Fruit fly (Drosophila melanogaster) whole organism, embryonic: Measurements from ENCODE around the gene Mco1.

Experiments used
- Ada2b ChIP-seq: fragments of 200-800 bp; sonication (Bioruptor generic); IDR thresholded peaks from 2 replicates; pipeline ENCODE4 v1.3.6; 2022; ENCODE audit warnings: missing biosample characterization, missing genetic modification characterization
- BEAF-32 ChIP-seq: fragments of 200-800 bp; sonication (Bioruptor generic); optimal IDR thresholded peaks from 3 replicates; lab custom pipeline; 2017; ENCODE audit warnings: missing biosample characterization, missing genetic modification characterization, mild to moderate bottlenecking, moderate library complexity, missing genetic modification reagents
- C15 ChIP-seq: fragments of 200-800 bp; sonication (Bioruptor generic); IDR thresholded peaks from 3 replicates; pipeline ENCODE4 v1.3.6; 2022; ENCODE audit warnings: missing biosample characterization, missing genetic modification characterization
- CG11247 ChIP-seq: fragments of 200-800 bp; sonication (Bioruptor generic); IDR thresholded peaks from 2 replicates; pipeline ENCODE4 v1.3.6; 2022; ENCODE audit warnings: missing biosample characterization, missing genetic modification characterization
- CG11456 ChIP-seq: fragments of 200-800 bp; sonication (Bioruptor generic); IDR thresholded peaks from 3 replicates; pipeline ENCODE4 v1.3.6; 2022; ENCODE audit warnings: missing biosample characterization, missing genetic modification characterization
- CG11696 ChIP-seq: fragments of 200-800 bp; sonication (Bioruptor generic); IDR thresholded peaks from 2 replicates; pipeline ENCODE4 v1.3.6; 2022; ENCODE audit warnings: missing biosample characterization, missing genetic modification characterization
- CG12219 ChIP-seq: fragments of 200-800 bp; sonication (Bioruptor generic); optimal IDR thresholded peaks from 3 replicates; lab custom pipeline; 2018; ENCODE audit warnings: missing biosample characterization, mild to moderate bottlenecking, missing genetic modification characterization
- CG12236 ChIP-seq: fragments of 200-800 bp; sonication (Bioruptor generic); optimal IDR thresholded peaks from 2 replicates; lab custom pipeline; 2016; ENCODE audit warnings: missing biosample characterization, missing genetic modification characterization
- CG12391 ChIP-seq: fragments of 200-800 bp; sonication (Bioruptor generic); optimal IDR thresholded peaks from 3 replicates; lab custom pipeline; 2018; ENCODE audit warnings: missing biosample characterization, mild to moderate bottlenecking, missing genetic modification characterization, moderate library complexity
- CG13424 ChIP-seq: fragments of 200-800 bp; sonication (Bioruptor generic); optimal IDR thresholded peaks from 2 replicates; lab custom pipeline; 2019; ENCODE audit warnings: missing biosample characterization, mild to moderate bottlenecking, missing genetic modification characterization, moderate library complexity
- CG13624 ChIP-seq: fragments of 200-800 bp; sonication (Bioruptor generic); optimal IDR thresholded peaks from 2 replicates; lab custom pipeline; 2016; ENCODE audit warnings: missing biosample characterization, missing genetic modification characterization
- CG15269 ChIP-seq: fragments of 200-800 bp; sonication (Bioruptor generic); optimal IDR thresholded peaks from 2 replicates; lab custom pipeline; 2018; ENCODE audit warnings: missing biosample characterization, mild to moderate bottlenecking, missing genetic modification characterization, moderate library complexity
- CG17568 ChIP-seq: fragments of 200-800 bp; sonication (Bioruptor generic); optimal IDR thresholded peaks from 2 replicates; lab custom pipeline; 2018; ENCODE audit warnings: missing biosample characterization, mild to moderate bottlenecking, missing genetic modification characterization, moderate library complexity
- CG18262 ChIP-seq: fragments of 200-800 bp; optimal IDR thresholded peaks from 3 replicates; lab custom pipeline; 2019; ENCODE audit warnings: missing biosample characterization, mild to moderate bottlenecking, missing genetic modification characterization, moderate library complexity
- CG30020 ChIP-seq: fragments of 200-800 bp; optimal IDR thresholded peaks from 2 replicates; lab custom pipeline; 2019; ENCODE audit warnings: missing biosample characterization, mild to moderate bottlenecking, missing genetic modification characterization, moderate library complexity
- CG3281 ChIP-seq: fragments of 200-800 bp; sonication (Bioruptor generic); optimal IDR thresholded peaks from 3 replicates; lab custom pipeline; 2017; ENCODE audit warnings: missing biosample characterization, mild to moderate bottlenecking, missing genetic modification characterization
- CG4360 ChIP-seq: fragments of 200-800 bp; sonication (Bioruptor generic); IDR thresholded peaks from 2 replicates; pipeline ENCODE4 v1.3.6; 2022; ENCODE audit warnings: missing biosample characterization, missing genetic modification characterization
- CG4820 ChIP-seq: fragments of 200-800 bp; sonication (Bioruptor generic); optimal IDR thresholded peaks from 3 replicates; lab custom pipeline; 2016; ENCODE audit warnings: missing biosample characterization, missing genetic modification characterization
- CG6272 ChIP-seq: fragments of 200-800 bp; sonication (Bioruptor generic); IDR thresholded peaks from 2 replicates; pipeline ENCODE4 v1.3.6; 2022; ENCODE audit warnings: missing biosample characterization, missing genetic modification characterization
- CG7987 ChIP-seq: fragments of 200-800 bp; sonication (Bioruptor generic); optimal IDR thresholded peaks from 2 replicates; lab custom pipeline; 2018; ENCODE audit warnings: missing biosample characterization, mild to moderate bottlenecking, missing genetic modification characterization, moderate library complexity
- CG8089 ChIP-seq: fragments of 200-800 bp; sonication (Bioruptor generic); optimal IDR thresholded peaks from 3 replicates; lab custom pipeline; 2016; ENCODE audit warnings: missing biosample characterization, missing genetic modification characterization
- CG8478 ChIP-seq: fragments of >200 bp; optimal IDR thresholded peaks from 2 replicates; lab custom pipeline; 2018
- CG8765 ChIP-seq: fragments of 200-800 bp; sonication (Bioruptor generic); IDR thresholded peaks from 2 replicates; pipeline ENCODE4 v1.3.6; 2022; ENCODE audit warnings: missing biosample characterization, missing genetic modification characterization
- CoRest ChIP-seq: fragments of 200-800 bp; sonication (Bioruptor generic); optimal IDR thresholded peaks from 3 replicates; lab custom pipeline; 2018; ENCODE audit warnings: missing biosample characterization, mild to moderate bottlenecking, missing genetic modification characterization, moderate library complexity
- Dref ChIP-seq: fragments of 200-800 bp; sonication (Bioruptor generic); IDR thresholded peaks from 2 replicates; pipeline ENCODE4 v1.3.6; 2022; ENCODE audit warnings: missing biosample characterization, missing genetic modification characterization
- Elba2 ChIP-seq: fragments of 200-800 bp; sonication (Bioruptor generic); optimal IDR thresholded peaks from 3 replicates; lab custom pipeline; 2016; ENCODE audit warnings: missing biosample characterization, missing genetic modification characterization
- Hr3 ChIP-seq: fragments of 200-800 bp; sonication (Bioruptor generic); optimal IDR thresholded peaks from 3 replicates; lab custom pipeline; 2016; ENCODE audit warnings: missing biosample characterization, missing genetic modification characterization
- MBD-R2 ChIP-seq: fragments of 200-800 bp; sonication (Bioruptor generic); IDR thresholded peaks from 2 replicates; pipeline ENCODE4 v1.3.6; 2022; ENCODE audit warnings: missing biosample characterization, missing genetic modification characterization
- Myb ChIP-seq: fragments of 200-800 bp; sonication (Bioruptor generic); optimal IDR thresholded peaks from 2 replicates; lab custom pipeline; 2016; ENCODE audit warnings: missing biosample characterization, missing genetic modification characterization
- Oli ChIP-seq: fragments of 200-800 bp; sonication (Bioruptor generic); optimal IDR thresholded peaks from 2 replicates; lab custom pipeline; 2018; ENCODE audit warnings: missing biosample characterization, mild to moderate bottlenecking, missing genetic modification characterization, moderate library complexity
- Xrp1 ChIP-seq: fragments of 200-800 bp; sonication (Bioruptor generic); IDR thresholded peaks from 2 replicates; pipeline ENCODE4 v1.3.6; 2022; ENCODE audit warnings: missing biosample characterization, missing genetic modification characterization
- ems ChIP-seq: fragments of 200-800 bp; sonication (Bioruptor generic); optimal IDR thresholded peaks from 3 replicates; lab custom pipeline; 2016; ENCODE audit warnings: missing biosample characterization, missing genetic modification characterization
- esg ChIP-seq: fragments of 200-800 bp; sonication (Bioruptor generic); conservative IDR thresholded peaks from 2 replicates; pipeline ENCODE4 v1.3.6; 2022; ENCODE audit warnings: missing biosample characterization, missing genetic modification characterization
- ewg ChIP-seq: fragments of 200-800 bp; sonication (Bioruptor generic); optimal IDR thresholded peaks from 3 replicates; lab custom pipeline; 2017; ENCODE audit warnings: mild to moderate bottlenecking, missing biosample characterization, missing genetic modification reagents, missing genetic modification characterization
- fd96Cb ChIP-seq: fragments of 200-800 bp; sonication (Bioruptor generic); optimal IDR thresholded peaks from 2 replicates; lab custom pipeline; 2018; ENCODE audit warnings: missing biosample characterization, mild to moderate bottlenecking, missing genetic modification characterization, moderate library complexity
- gce ChIP-seq: fragments of 200-800 bp; sonication (Bioruptor generic); IDR thresholded peaks from 3 replicates; pipeline ENCODE4 v1.3.6; 2022; ENCODE audit warnings: missing biosample characterization, missing genetic modification characterization
- jumu ChIP-seq: fragments of 200-800 bp; sonication (Bioruptor generic); optimal IDR thresholded peaks from 3 replicates; lab custom pipeline; 2016; ENCODE audit warnings: missing biosample characterization, missing genetic modification characterization
- kni ChIP-seq: fragments of 200-800 bp; sonication (Bioruptor generic); optimal IDR thresholded peaks from 3 replicates; lab custom pipeline; 2017; ENCODE audit warnings: mild to moderate bottlenecking, missing biosample characterization, missing genetic modification reagents, missing genetic modification characterization
- nau ChIP-seq: fragments of 200-800 bp; sonication (Bioruptor generic); optimal IDR thresholded peaks from 3 replicates; lab custom pipeline; 2017; ENCODE audit warnings: missing biosample characterization, mild to moderate bottlenecking, missing genetic modification characterization, missing genetic modification reagents
- org-1 ChIP-seq: fragments of 200-800 bp; sonication (Bioruptor generic); optimal IDR thresholded peaks from 2 replicates; lab custom pipeline; 2017; ENCODE audit warnings: missing biosample characterization, missing genetic modification characterization
- peb ChIP-seq: fragments of 200-800 bp; sonication (Bioruptor generic); IDR thresholded peaks from 2 replicates; pipeline ENCODE4 v1.3.6; 2022; ENCODE audit warnings: missing biosample characterization, missing genetic modification characterization
- phol ChIP-seq: fragments of 200-800 bp; sonication (Bioruptor generic); optimal IDR thresholded peaks from 3 replicates; lab custom pipeline; 2018; ENCODE audit warnings: missing biosample characterization, mild to moderate bottlenecking, missing genetic modification characterization, moderate library complexity
- rib ChIP-seq: fragments of 200-800 bp; sonication (Bioruptor generic); IDR thresholded peaks from 2 replicates; pipeline ENCODE4 v1.3.6; 2022; ENCODE audit warnings: missing biosample characterization, missing genetic modification characterization
- ro ChIP-seq: fragments of 200-800 bp; sonication (Bioruptor generic); IDR thresholded peaks from 2 replicates; pipeline ENCODE4 v1.3.6; 2022; ENCODE audit warnings: missing biosample characterization, missing genetic modification characterization
- row ChIP-seq: fragments of 200-800 bp; sonication (Bioruptor generic); IDR thresholded peaks from 3 replicates; pipeline ENCODE4 v1.3.6; 2022; ENCODE audit warnings: missing biosample characterization, missing genetic modification characterization
- schlank ChIP-seq: fragments of 200-800 bp; sonication (Bioruptor generic); optimal IDR thresholded peaks from 2 replicates; lab custom pipeline; 2018; ENCODE audit warnings: missing biosample characterization, mild to moderate bottlenecking, missing genetic modification characterization
- sd ChIP-seq: fragments of 200-800 bp; sonication (Bioruptor generic); optimal IDR thresholded peaks from 3 replicates; lab custom pipeline; 2018; ENCODE audit warnings: missing biosample characterization, mild to moderate bottlenecking, missing genetic modification characterization, moderate library complexity
- shn ChIP-seq: fragments of 200-800 bp; sonication (Bioruptor generic); optimal IDR thresholded peaks from 3 replicates; lab custom pipeline; 2016; ENCODE audit warnings: missing biosample characterization, missing genetic modification characterization
- ssp ChIP-seq: fragments of 200-800 bp; sonication (Bioruptor generic); IDR thresholded peaks from 2 replicates; pipeline ENCODE4 v1.3.6; 2022; ENCODE audit warnings: missing biosample characterization, missing genetic modification characterization
- z ChIP-seq: fragments of 200-800 bp; sonication (Bioruptor generic); IDR thresholded peaks from 3 replicates; pipeline ENCODE4 v1.3.6; 2022; ENCODE audit warnings: missing biosample characterization, missing genetic modification characterization
- zen ChIP-seq: fragments of 200-800 bp; sonication (Bioruptor generic); optimal IDR thresholded peaks from 3 replicates; lab custom pipeline; 2018; ENCODE audit warnings: missing biosample characterization, mild to moderate bottlenecking, missing genetic modification characterization, moderate library complexity

Mco1 gene

DNA sequence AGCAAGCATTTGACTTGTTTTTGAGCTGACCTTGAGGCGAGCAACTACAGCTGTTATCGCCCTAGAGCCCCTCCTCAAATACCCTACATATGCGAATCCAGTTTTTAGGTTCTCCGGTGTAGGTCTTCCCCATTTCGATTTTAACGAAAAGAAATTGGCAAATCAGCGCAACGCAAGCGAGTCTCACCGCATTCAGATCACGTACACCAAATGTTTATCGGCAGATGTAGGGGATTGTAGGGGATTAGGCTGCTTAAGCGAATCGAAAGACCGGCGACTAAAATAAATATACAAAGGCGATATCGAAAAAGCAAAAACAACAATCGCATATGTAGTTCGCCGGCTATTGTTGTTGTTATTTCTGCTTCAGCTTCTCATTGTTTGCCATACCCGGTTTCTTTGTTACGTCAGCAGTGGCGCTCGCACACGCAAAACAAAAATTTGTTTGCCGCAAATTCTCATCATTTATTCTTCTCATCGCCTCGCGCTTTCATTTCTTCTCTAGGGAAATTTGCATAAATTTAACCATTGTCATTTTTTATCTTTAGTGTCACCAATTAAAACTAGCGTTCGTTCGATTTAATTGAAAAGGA is 28.3 kb upstream of the Mco1 start (continued):
- TF ChIP-seq z (GFP tag; lab: Robert Waterston, UW), result no peak
- peak; percentile 68 for TF ChIP-seq Oli
- TF ChIP-seq CG13424 (tag; lab: Kevin White, UChicago), result peak; percentile 9
- peak; percentile 75 for TF ChIP-seq Ada2b (GFP tag; lab: Robert Waterston, UW)
- TF ChIP-seq CG11247 (GFP tag; lab: Robert Waterston, UW), result peak; percentile 74
- peak; percentile 35 for TF ChIP-seq CG12391
- TF ChIP-seq peb (GFP tag; lab: Robert Waterston, UW), result 0 out of 2 replicates have a peak, but pooled peaks have one; percentile 7
- peak; percentile 51 for TF ChIP-seq phol
- TF ChIP-seq Xrp1 (GFP tag; lab: Robert Waterston, UW), result peak; percentile 29; the same call in 1 of the 2 replicates
- TF ChIP-seq rib (GFP tag; lab: Robert Waterston, UW), result peak; percentile 81
- TF ChIP-seq CG15269 (tag; lab: Kevin White, UChicago), result peak; percentile 72
- TF ChIP-seq CG4820, result peak; percentile 22
- peak; percentile 24 for TF ChIP-seq CG17568
- peak; percentile 21 for TF ChIP-seq CG12219 (GFP tag; lab: Kevin White, UChicago)
- TF ChIP-seq Dref (GFP tag; lab: Robert Waterston, UW), result peak; percentile 35; the same call in 1 of the 2 replicates
- peak; percentile 65 for TF ChIP-seq CG11696 (GFP tag; lab: Robert Waterston, UW)
- TF ChIP-seq CG11456 (GFP tag; lab: Robert Waterston, UW), result peak; percentile 87
- no peak for TF ChIP-seq CG8478 (lab: Kevin White, UChicago)
- peak; percentile 37; the same call in 1 of the 2 replicates for TF ChIP-seq MBD-R2 (GFP tag; lab: Robert Waterston, UW)
- peak; percentile 26; the same call in 1 of the 2 replicates for TF ChIP-seq ro (GFP tag; lab: Robert Waterston, UW)
- TF ChIP-seq CG4360, result no peak
- TF ChIP-seq CG8089 (GFP tag; lab: Kevin White, UChicago), result no peak
- peak; percentile 59 for TF ChIP-seq ems (GFP tag; lab: Kevin White, UChicago)
- TF ChIP-seq CG3281 (GFP tag; lab: Kevin White, UChicago), result peak; percentile 71
- no peak for TF ChIP-seq ewg (GFP tag; lab: Kevin White, UChicago)
- peak; percentile 31 for TF ChIP-seq fd96Cb (tag; lab: Kevin White, UChicago)
- peak; percentile 86 for TF ChIP-seq shn
- no peak for TF ChIP-seq CG30020 (tag; lab: Kevin White, UChicago)
- TF ChIP-seq kni, result no peak
- TF ChIP-seq CG8765 (GFP tag; lab: Robert Waterston, UW), result no peak
- TF ChIP-seq BEAF-32 (GFP tag; lab: Kevin White, UChicago), result no peak
- TF ChIP-seq schlank (tag; lab: Kevin White, UChicago), result peak; percentile 82
- peak; percentile 14 for TF ChIP-seq CG7987
- peak; percentile 51; the same call in 1 of the 3 replicates for TF ChIP-seq gce (GFP tag; lab: Robert Waterston, UW)
- peak; percentile 76 for TF ChIP-seq row (GFP tag; lab: Robert Waterston, UW)
- TF ChIP-seq CG18262 (tag; lab: Kevin White, UChicago), result peak; percentile 20
- no peak for TF ChIP-seq CG12236
- peak; percentile 56 for TF ChIP-seq jumu
- peak; percentile 71 for TF ChIP-seq Myb
- peak; percentile 56 for TF ChIP-seq CG6272 (GFP tag; lab: Robert Waterston, UW)
- peak; percentile 68 for TF ChIP-seq org-1 (GFP tag; lab: Kevin White, UChicago)
- peak; percentile 82 for TF ChIP-seq CG13624 (GFP tag; lab: Kevin White, UChicago)
- peak; percentile 59 for TF ChIP-seq Hr3
- peak; percentile 60; the same call in 1 of the 2 replicates for TF ChIP-seq esg
- peak; percentile 21 for TF ChIP-seq zen
- TF ChIP-seq ssp (GFP tag; lab: Robert Waterston, UW), result no peak
- no peak for TF ChIP-seq Elba2 (GFP tag; lab: Kevin White, UChicago)
- TF ChIP-seq C15 (GFP tag; lab: Robert Waterston, UW), result peak; percentile 50; the same call in 1 of the 3 replicates
- peak; percentile 62 for TF ChIP-seq CoRest (tag; lab: Kevin White, UChicago)
- peak; percentile 69 for TF ChIP-seq sd
- peak; percentile 29 for TF ChIP-seq nau (GFP tag; lab: Kevin White, UChicago)
